Worm (Caenorhabditis elegans) whole organism, early embryonic: Measurements from ENCODE around the gene C52G5.3.

Source experiments
- B0310.2 ChIP-seq: sonication (generic microtip); optimal IDR thresholded peaks from 2 replicates; lab custom pipeline; 2016; ENCODE audit warnings: mild to moderate bottlenecking, missing genetic modification characterization, missing compliant biosample characterization
- F13C5.2 ChIP-seq: sonication (generic microtip); optimal IDR thresholded peaks from 2 replicates; lab custom pipeline; 2017; ENCODE audit warnings: mild to moderate bottlenecking, missing genetic modification characterization, inconsistent platforms, missing compliant biosample characterization
- aly-1 ChIP-seq: sonication (generic microtip); optimal IDR thresholded peaks from 2 replicates; lab custom pipeline; 2016; ENCODE audit warnings: missing genetic modification characterization, missing compliant biosample characterization
- ama-1 ChIP-seq: fragments of 150-350 bp; optimal IDR thresholded peaks from 2 replicates; lab custom pipeline; 2014
- ceh-13 ChIP-seq: fragments of 200-800 bp; sonication (Bioruptor generic); optimal IDR thresholded peaks from 2 replicates; lab custom pipeline; 2018; ENCODE audit warnings: mild to moderate bottlenecking, missing genetic modification characterization, missing compliant biosample characterization
- ceh-36 ChIP-seq: sonication (generic microtip); optimal IDR thresholded peaks from 2 replicates; lab custom pipeline; 2016; ENCODE audit warnings: missing genetic modification characterization, inconsistent platforms, missing compliant biosample characterization
- ets-7 ChIP-seq: sonication (generic microtip); optimal IDR thresholded peaks from 2 replicates; lab custom pipeline; 2016; ENCODE audit warnings: missing genotype, missing genetic modification characterization, missing compliant biosample characterization
- flt-1 ChIP-seq: fragments of 200-800 bp; sonication (Bioruptor generic); IDR thresholded peaks from 2 replicates; pipeline ENCODE4 v1.3.6; 2022; ENCODE audit warnings: missing genetic modification characterization, missing compliant biosample characterization
- hmbx-1 ChIP-seq: sonication (generic microtip); optimal IDR thresholded peaks from 2 replicates; lab custom pipeline; 2016; ENCODE audit warnings: mild to moderate bottlenecking, missing genetic modification characterization, missing compliant biosample characterization
- hmg-4 ChIP-seq: fragments of 200-800 bp; sonication (Bioruptor generic); optimal IDR thresholded peaks from 2 replicates; lab custom pipeline; 2018; ENCODE audit warnings: mild to moderate bottlenecking, missing genetic modification characterization, missing compliant biosample characterization
- hnd-1 ChIP-seq: sonication (generic microtip); optimal IDR thresholded peaks from 2 replicates; lab custom pipeline; 2016; ENCODE audit warnings: missing genetic modification characterization, missing compliant biosample characterization
- pes-1 ChIP-seq: fragments of 200-800 bp; sonication (Bioruptor generic); IDR thresholded peaks from 2 replicates; pipeline ENCODE4 v1.3.6; 2022; ENCODE audit warnings: missing genetic modification reagents, missing genetic modification characterization, missing compliant biosample characterization
- scrt-1 ChIP-seq: fragments of 200-800 bp; sonication (Bioruptor generic); IDR thresholded peaks from 2 replicates; pipeline ENCODE4 v1.3.6; 2022; ENCODE audit warnings: missing genetic modification characterization, missing compliant biosample characterization
- sea-1 ChIP-seq: fragments of 200-800 bp; sonication (Bioruptor generic); conservative IDR thresholded peaks from 2 replicates; pipeline ENCODE4 v1.3.6; 2022; ENCODE audit warnings: missing genetic modification characterization, missing compliant biosample characterization
- tbx-11 ChIP-seq: fragments of 200-800 bp; sonication (Bioruptor generic); IDR thresholded peaks from 2 replicates; pipeline ENCODE4 v1.3.6; 2022; ENCODE audit warnings: missing genetic modification characterization, missing compliant biosample characterization
- tbx-37 ChIP-seq: fragments of 200-800 bp; sonication (Bioruptor generic); conservative IDR thresholded peaks from 2 replicates; pipeline ENCODE4 v1.3.6; 2022; ENCODE audit warnings: missing genetic modification reagents, missing genetic modification characterization, missing compliant biosample characterization
- tra-4 ChIP-seq: sonication (generic microtip); optimal IDR thresholded peaks from 2 replicates; lab custom pipeline; 2017; ENCODE audit warnings: missing genetic modification characterization, missing compliant biosample characterization

The C52G5.3 gene

DNA sequence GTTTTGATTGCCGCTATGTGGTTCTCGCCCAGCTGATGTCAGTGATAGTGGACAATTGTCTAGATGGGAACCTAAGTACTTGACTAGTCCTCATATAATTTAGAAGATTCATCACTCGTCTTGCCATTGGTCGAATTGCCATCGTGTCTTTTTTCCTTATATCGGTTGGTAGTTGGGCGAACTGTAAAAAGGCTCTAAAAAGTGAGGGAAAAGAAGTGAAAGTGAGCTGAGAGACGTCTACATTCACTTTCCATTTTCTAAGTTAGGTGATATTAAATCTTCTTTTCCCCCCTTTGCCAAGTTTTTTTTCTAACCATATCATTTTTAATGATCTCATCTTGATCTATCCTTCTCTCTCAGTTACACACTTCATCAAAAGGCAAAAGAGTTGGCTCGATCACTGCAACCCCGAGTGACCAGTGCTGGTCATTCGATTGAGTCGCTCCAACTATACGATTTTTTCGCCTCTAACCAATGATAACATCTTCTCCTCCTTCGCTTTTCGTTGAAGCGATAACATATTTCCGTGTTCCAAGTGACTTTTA, 28.9 kb upstream of the C52G5.3 start:
- TF ChIP-seq hmg-4 (GFP tag; lab: Kevin White, UChicago) = no peak
- no peak for TF ChIP-seq aly-1 (tag; lab: Kevin White, UChicago)
- TF ChIP-seq ceh-36 (tag; lab: Kevin White, UChicago) = no peak
- TF ChIP-seq ama-1 (lab: Kevin White, UChicago) = no peak

DNA sequence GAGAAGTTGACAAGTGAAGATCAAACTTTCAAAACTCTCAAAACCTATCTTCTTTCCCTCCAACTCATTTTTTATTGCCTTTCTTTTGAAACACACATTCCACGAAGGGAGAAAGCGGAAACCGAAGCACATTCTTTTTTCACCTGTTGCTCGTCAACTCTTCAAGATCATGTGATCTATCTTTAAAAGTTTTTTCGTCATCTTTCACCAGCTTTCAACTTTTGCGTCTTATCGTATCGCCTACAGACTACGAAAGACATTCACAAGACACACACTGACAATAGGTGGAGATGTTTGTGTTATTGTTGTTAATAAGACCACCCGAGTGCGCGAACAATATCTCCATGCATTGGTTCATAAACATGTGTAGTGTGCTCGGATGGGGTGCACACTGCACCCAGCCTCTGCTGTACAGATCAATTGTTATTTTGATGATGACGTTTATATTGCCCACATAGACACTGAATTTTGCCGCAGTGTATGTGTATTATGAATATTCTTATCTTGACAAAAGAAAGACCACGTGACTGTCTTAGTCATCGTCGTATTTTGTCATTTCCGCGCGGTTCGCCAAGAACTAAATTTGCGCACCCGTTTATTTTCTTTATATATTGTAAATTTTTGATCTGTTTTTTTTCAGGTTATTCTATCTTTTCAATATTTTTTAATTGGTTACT, 27.9 kb upstream of the C52G5.3 start:
- TF ChIP-seq tbx-11 (GFP tag; lab: Robert Waterston, UW) (no peak), ama-1 (lab: Kevin White, UChicago) (no peak), tbx-37 (no peak), hmg-4 (GFP tag; lab: Kevin White, UChicago) (no peak), F13C5.2 (tag; lab: Kevin White, UChicago) (no peak), aly-1 (tag; lab: Kevin White, UChicago) (no peak), pes-1 (no peak), B0310.2 (tag; lab: Kevin White, UChicago) (no peak), ets-7 (tag; lab: Kevin White, UChicago) (no peak), sea-1 (GFP tag; lab: Robert Waterston, UW) (no peak), hnd-1 (tag; lab: Kevin White, UChicago) (no peak), scrt-1 (GFP tag; lab: Robert Waterston, UW) (no peak), ceh-13 (GFP tag; lab: Kevin White, UChicago) (no peak), tra-4 (no peak), flt-1 (GFP tag; lab: Robert Waterston, UW) (no peak)

DNA sequence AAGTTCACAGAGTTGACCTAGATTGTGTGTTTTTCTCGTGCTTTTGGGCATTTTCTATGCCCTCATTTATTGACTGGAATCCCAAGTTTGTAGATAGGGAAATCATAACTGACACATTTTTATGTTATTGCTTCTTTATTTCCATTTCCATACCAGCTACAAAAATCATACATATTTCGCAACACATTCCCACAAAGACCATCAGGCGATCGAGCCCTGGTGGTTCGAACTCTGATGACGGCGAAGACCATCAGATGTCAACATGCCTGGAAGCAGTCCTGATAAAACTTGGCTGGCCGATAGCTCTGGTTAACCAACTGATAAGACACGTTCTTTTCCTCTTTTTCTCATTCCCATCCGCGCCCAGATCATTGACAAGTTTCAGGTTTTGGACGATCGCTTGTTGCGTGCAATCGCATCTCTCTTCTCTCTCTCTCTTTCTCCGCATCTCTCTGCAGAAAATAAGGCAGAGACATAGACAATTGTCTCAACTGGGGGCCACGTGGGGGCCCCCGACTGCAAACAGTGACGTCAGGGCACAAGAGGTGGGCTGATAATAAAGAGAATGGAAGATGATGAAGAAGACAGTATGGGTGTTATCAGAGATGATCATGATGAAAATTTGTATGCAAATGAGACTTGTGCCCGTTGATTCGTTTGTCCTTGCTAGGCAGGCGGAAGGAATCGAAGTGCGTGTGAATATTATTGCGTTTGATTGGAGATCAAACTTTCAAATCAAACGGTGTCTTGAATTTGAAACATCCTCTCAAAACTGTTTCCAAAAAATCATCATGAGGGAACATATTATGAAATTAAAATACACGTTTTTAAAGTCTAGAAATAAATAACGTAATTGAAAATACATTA, 26.3 kb upstream of the C52G5.3 start:
- TF ChIP-seq tbx-37 (no peak), ceh-13 (GFP tag; lab: Kevin White, UChicago) (no peak), tbx-11 (GFP tag; lab: Robert Waterston, UW) (0 out of 2 replicates have a peak, but pooled peaks have one; percentile 36)

DNA sequence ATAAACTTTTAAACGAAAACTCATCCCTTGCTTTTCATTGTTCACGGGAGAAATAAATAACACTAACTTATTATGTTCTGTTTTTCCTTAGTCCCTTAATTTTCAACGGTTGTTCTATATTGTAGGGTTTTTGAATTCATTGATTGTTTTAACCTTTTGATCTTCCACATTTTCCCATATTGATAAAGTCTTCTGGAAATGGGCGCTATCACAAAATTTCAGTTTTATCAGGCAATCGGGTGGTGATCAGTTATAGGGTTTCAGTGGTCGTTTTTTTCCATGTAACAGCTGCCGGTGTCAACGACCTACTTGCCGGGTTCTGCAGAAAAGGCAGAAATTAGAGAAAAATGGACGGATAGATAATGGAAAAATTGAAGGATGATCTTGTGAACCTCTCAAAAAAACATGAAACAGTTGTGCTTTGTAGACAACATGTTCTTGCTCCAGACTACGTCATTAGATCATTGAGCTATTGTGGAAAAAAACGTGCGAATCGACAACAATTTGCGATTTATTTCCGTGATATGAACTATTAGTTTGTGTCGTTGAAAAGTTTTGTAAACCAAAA, 24.0 kb upstream of the C52G5.3 start:
- TF ChIP-seq hmbx-1 (tag; lab: Kevin White, UChicago) (no peak), tbx-11 (GFP tag; lab: Robert Waterston, UW) (no peak), ceh-36 (tag; lab: Kevin White, UChicago) (no peak), tra-4 (no peak), ets-7 (tag; lab: Kevin White, UChicago) (no peak), scrt-1 (GFP tag; lab: Robert Waterston, UW) (no peak), ama-1 (lab: Kevin White, UChicago) (no peak), F13C5.2 (tag; lab: Kevin White, UChicago) (no peak), aly-1 (tag; lab: Kevin White, UChicago) (no peak), B0310.2 (tag; lab: Kevin White, UChicago) (no peak), hnd-1 (tag; lab: Kevin White, UChicago) (no peak), hmg-4 (GFP tag; lab: Kevin White, UChicago) (no peak), sea-1 (GFP tag; lab: Robert Waterston, UW) (no peak), tbx-37 (no peak), pes-1 (no peak)

DNA sequence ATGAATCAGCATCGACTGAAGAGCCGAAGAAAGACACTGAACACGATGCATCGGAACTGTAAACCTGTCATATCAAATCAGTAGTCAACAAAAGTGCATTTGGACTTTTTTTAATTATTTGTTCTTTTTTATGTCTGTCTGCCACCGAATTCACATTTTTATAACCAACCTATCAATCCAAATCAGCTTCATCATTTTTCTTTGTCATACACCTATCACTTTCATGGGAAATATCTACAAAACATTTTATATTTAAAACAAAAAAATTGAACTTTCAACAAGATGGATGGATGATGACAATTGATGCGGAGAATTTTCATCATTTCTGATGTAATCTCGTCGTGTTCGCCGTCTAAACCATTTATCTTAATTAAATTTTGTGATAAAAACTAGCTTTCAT, 23.5 kb upstream of the C52G5.3 start:
- TF ChIP-seq ets-7 (tag; lab: Kevin White, UChicago) = no peak

DNA sequence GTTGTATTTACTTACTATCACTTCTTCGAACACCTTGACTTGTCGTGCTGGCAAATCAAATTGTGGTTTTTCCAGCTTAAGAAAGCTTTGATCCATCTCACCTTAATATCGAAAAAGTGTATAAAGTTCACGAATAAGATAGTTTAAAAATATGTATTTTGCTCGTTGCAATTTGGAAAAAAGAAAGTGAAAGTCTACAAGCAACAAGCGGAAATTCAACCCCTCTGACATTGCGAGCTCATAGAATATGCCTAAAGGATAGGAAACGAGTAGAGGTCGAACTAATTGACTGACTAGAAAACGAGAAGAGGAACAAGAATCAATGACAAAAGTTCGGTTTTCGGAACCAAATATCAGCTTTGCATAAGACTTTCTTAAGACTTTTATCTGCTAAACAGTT, 17.9 kb upstream of the C52G5.3 start, which contains the start of gene T14G8.4:
Gene T14G8.4 (minus strand): TSS at position 101 of the 400 bp plus-strand sequence.
- no peak for TF ChIP-seq tbx-11 (GFP tag; lab: Robert Waterston, UW)
- no peak for TF ChIP-seq tbx-37
- TF ChIP-seq scrt-1 (GFP tag; lab: Robert Waterston, UW) = no peak
- no peak for TF ChIP-seq ceh-13 (GFP tag; lab: Kevin White, UChicago)
- TF ChIP-seq hmg-4 (GFP tag; lab: Kevin White, UChicago) = no peak
- TF ChIP-seq tra-4 = no peak
- TF ChIP-seq pes-1 = no peak
- TF ChIP-seq ceh-36 (tag; lab: Kevin White, UChicago) = no peak
- TF ChIP-seq flt-1 (GFP tag; lab: Robert Waterston, UW) = no peak
- no peak for TF ChIP-seq sea-1 (GFP tag; lab: Robert Waterston, UW)
- no peak for TF ChIP-seq ets-7 (tag; lab: Kevin White, UChicago)
- TF ChIP-seq ama-1 (lab: Kevin White, UChicago) = no peak
- TF ChIP-seq hnd-1 (tag; lab: Kevin White, UChicago) = no peak
- TF ChIP-seq hmbx-1 (tag; lab: Kevin White, UChicago) = no peak
- TF ChIP-seq B0310.2 (tag; lab: Kevin White, UChicago) = no peak
- TF ChIP-seq F13C5.2 (tag; lab: Kevin White, UChicago) = no peak
- no peak for TF ChIP-seq aly-1 (tag; lab: Kevin White, UChicago)

DNA sequence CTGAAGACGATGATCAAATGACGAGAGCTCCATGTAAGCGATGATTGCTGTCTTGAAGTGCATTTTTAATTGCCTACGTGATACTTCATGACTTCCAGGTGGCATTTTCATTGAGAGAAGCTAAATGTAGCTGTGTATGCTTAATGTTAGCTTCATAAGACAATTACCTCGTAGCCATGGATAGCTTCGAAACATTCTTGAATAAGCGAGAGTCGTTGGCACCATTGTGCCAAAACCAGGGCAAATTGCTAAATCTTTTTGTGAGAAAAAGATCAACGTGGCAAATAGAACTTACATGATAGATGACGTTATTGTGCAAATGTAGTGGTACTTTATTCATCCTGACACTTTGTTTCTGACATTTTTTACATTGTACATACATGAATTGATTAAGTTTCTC, 17.3 kb upstream of the C52G5.3 start:
- TF ChIP-seq ceh-36 (tag; lab: Kevin White, UChicago) (no peak), hmg-4 (GFP tag; lab: Kevin White, UChicago) (no peak), B0310.2 (tag; lab: Kevin White, UChicago) (no peak), tbx-37 (no peak), flt-1 (GFP tag; lab: Robert Waterston, UW) (no peak), ama-1 (lab: Kevin White, UChicago) (no peak), ets-7 (tag; lab: Kevin White, UChicago) (no peak), tra-4 (no peak), scrt-1 (GFP tag; lab: Robert Waterston, UW) (no peak), sea-1 (GFP tag; lab: Robert Waterston, UW) (no peak), F13C5.2 (tag; lab: Kevin White, UChicago) (no peak), tbx-11 (GFP tag; lab: Robert Waterston, UW) (no peak), pes-1 (no peak), aly-1 (tag; lab: Kevin White, UChicago) (no peak), hmbx-1 (tag; lab: Kevin White, UChicago) (no peak), hnd-1 (tag; lab: Kevin White, UChicago) (no peak), ceh-13 (GFP tag; lab: Kevin White, UChicago) (no peak)
